Fruit fly (Drosophila melanogaster) whole organism, embryonic: Measurements from ENCODE around the gene CG17562.

Experiments used
- CG10274 ChIP-seq: fragments of 200-800 bp; sonication (Bioruptor generic); optimal IDR thresholded peaks from 3 replicates; lab custom pipeline; 2017; ENCODE audit warnings: missing biosample characterization, mild to moderate bottlenecking, missing genetic modification characterization
- CG11723 ChIP-seq: fragments of 200-800 bp; sonication (Bioruptor generic); optimal IDR thresholded peaks from 2 replicates; lab custom pipeline; 2017; ENCODE audit warnings: missing biosample characterization, mild to moderate bottlenecking, missing genetic modification characterization
- CG12104 ChIP-seq: fragments of 200-800 bp; sonication (Bioruptor generic); optimal IDR thresholded peaks from 3 replicates; lab custom pipeline; 2016; ENCODE audit warnings: missing biosample characterization, missing genetic modification characterization
- CG12744 ChIP-seq: fragments of 200-800 bp; sonication (Bioruptor generic); optimal IDR thresholded peaks from 2 replicates; lab custom pipeline; 2016; ENCODE audit warnings: missing biosample characterization, missing genetic modification characterization
- CG12769 ChIP-seq: fragments of 200-800 bp; sonication (Bioruptor generic); optimal IDR thresholded peaks from 2 replicates; lab custom pipeline; 2019; ENCODE audit warnings: missing biosample characterization, mild to moderate bottlenecking, missing genetic modification characterization, moderate library complexity
- CG13624 ChIP-seq: fragments of 200-800 bp; sonication (Bioruptor generic); optimal IDR thresholded peaks from 2 replicates; lab custom pipeline; 2016; ENCODE audit warnings: missing biosample characterization, missing genetic modification characterization
- CG13894 ChIP-seq: fragments of 200-800 bp; sonication (Bioruptor generic); optimal IDR thresholded peaks from 3 replicates; lab custom pipeline; 2018; ENCODE audit warnings: missing biosample characterization, mild to moderate bottlenecking, missing genetic modification characterization, moderate library complexity
- CG14050 ChIP-seq: fragments of 200-800 bp; sonication (Bioruptor generic); IDR thresholded peaks from 3 replicates; pipeline ENCODE4 v1.3.6; 2022; ENCODE audit warnings: missing biosample characterization, missing genetic modification characterization
- CG17359 ChIP-seq: fragments of 200-800 bp; sonication (Bioruptor generic); optimal IDR thresholded peaks from 3 replicates; lab custom pipeline; 2018; ENCODE audit warnings: missing biosample characterization, mild to moderate bottlenecking, missing genetic modification characterization, moderate library complexity
- CG17385 ChIP-seq: fragments of 200-800 bp; sonication (Bioruptor generic); optimal IDR thresholded peaks from 3 replicates; lab custom pipeline; 2018; ENCODE audit warnings: missing biosample characterization, mild to moderate bottlenecking, missing genetic modification characterization
- CG2199 ChIP-seq: fragments of 200-800 bp; sonication (Bioruptor generic); IDR thresholded peaks from 3 replicates; pipeline ENCODE4 v1.3.6; 2022; ENCODE audit warnings: missing biosample characterization, missing genetic modification characterization
- CG2712 ChIP-seq: fragments of 200-800 bp; optimal IDR thresholded peaks from 3 replicates; lab custom pipeline; 2019; ENCODE audit warnings: missing biosample characterization, mild to moderate bottlenecking, missing genetic modification characterization, moderate library complexity
- CG30403 ChIP-seq: fragments of 200-800 bp; sonication (Bioruptor generic); optimal IDR thresholded peaks from 3 replicates; lab custom pipeline; 2016; ENCODE audit warnings: missing biosample characterization, missing genetic modification characterization
- CG6272 ChIP-seq: fragments of 200-800 bp; sonication (Bioruptor generic); IDR thresholded peaks from 2 replicates; pipeline ENCODE4 v1.3.6; 2022; ENCODE audit warnings: missing biosample characterization, missing genetic modification characterization
- CG6791 ChIP-seq: fragments of 200-800 bp; sonication (Bioruptor generic); IDR thresholded peaks from 3 replicates; pipeline ENCODE4 v1.3.6; 2022; ENCODE audit warnings: missing biosample characterization, missing genetic modification characterization; ENCODE audit not compliant: partially characterized antibody
- D19B ChIP-seq: fragments of 200-800 bp; sonication (Bioruptor generic); optimal IDR thresholded peaks from 2 replicates; lab custom pipeline; 2017; ENCODE audit warnings: missing biosample characterization, mild to moderate bottlenecking, missing genetic modification characterization
- Deaf1 ChIP-seq: fragments of 200-800 bp; optimal IDR thresholded peaks from 3 replicates; lab custom pipeline; 2019; ENCODE audit warnings: missing biosample characterization, mild to moderate bottlenecking, missing genetic modification characterization, moderate library complexity
- ERR ChIP-seq: fragments of 200-800 bp; sonication (Bioruptor generic); optimal IDR thresholded peaks from 2 replicates; lab custom pipeline; 2016; ENCODE audit warnings: missing biosample characterization, missing genetic modification characterization
- Ets97D ChIP-seq: fragments of 200-800 bp; sonication (Bioruptor generic); optimal IDR thresholded peaks from 3 replicates; lab custom pipeline; 2016; ENCODE audit warnings: missing biosample characterization, missing genetic modification characterization
- Fer2 ChIP-seq: fragments of 200-800 bp; sonication (Bioruptor generic); optimal IDR thresholded peaks from 2 replicates; lab custom pipeline; 2018; ENCODE audit warnings: missing biosample characterization, mild to moderate bottlenecking, missing genetic modification characterization, moderate library complexity
- H2.0 ChIP-seq: fragments of 200-800 bp; sonication (Bioruptor generic); IDR thresholded peaks from 2 replicates; pipeline ENCODE4 v1.3.6; 2022; ENCODE audit warnings: missing biosample characterization, missing genetic modification characterization
- HLH54F ChIP-seq: fragments of 200-800 bp; sonication (Bioruptor generic); optimal IDR thresholded peaks from 3 replicates; lab custom pipeline; 2016; ENCODE audit warnings: missing biosample characterization, missing genetic modification characterization
- Hmx ChIP-seq: fragments of 200-800 bp; sonication (Bioruptor generic); optimal IDR thresholded peaks from 2 replicates; lab custom pipeline; 2016; ENCODE audit warnings: missing biosample characterization, missing genetic modification characterization
- Med ChIP-seq: fragments of 200-800 bp; sonication (Bioruptor generic); peaks from one replicate; lab custom pipeline; 2016; ENCODE audit warnings: missing biosample characterization, missing genetic modification characterization, mild to moderate bottlenecking, inconsistent platforms, moderate library complexity
- Mes4 ChIP-seq: fragments of 200-800 bp; sonication (Bioruptor generic); optimal IDR thresholded peaks from 2 replicates; lab custom pipeline; 2016; ENCODE audit warnings: missing biosample characterization, missing genetic modification characterization
- Mrtf ChIP-seq: fragments of 200-800 bp; sonication (Bioruptor generic); IDR thresholded peaks from 3 replicates; pipeline ENCODE4 v1.3.6; 2022; ENCODE audit warnings: missing biosample characterization, missing genetic modification characterization
- Pdp1 ChIP-seq, 2 experiments: fragments of 200-800 bp; sonication (Bioruptor generic); optimal IDR thresholded peaks; 3 replicates each; lab custom pipeline; 2016; ENCODE audit warnings: missing biosample characterization in 2 of 2, missing genetic modification characterization in 2 of 2, mild to moderate bottlenecking in 1 of 2, moderate library complexity in 1 of 2
- TFAM ChIP-seq: fragments of 200-800 bp; sonication (Bioruptor generic); optimal IDR thresholded peaks from 2 replicates; lab custom pipeline; 2017; ENCODE audit warnings: missing biosample characterization, missing genetic modification characterization, inconsistent platforms
- ase ChIP-seq: fragments of 200-800 bp; sonication (Bioruptor generic); IDR thresholded peaks from 3 replicates; pipeline ENCODE4 v1.3.6; 2022; ENCODE audit warnings: missing biosample characterization, missing genetic modification characterization
- chinmo ChIP-seq: fragments of 200-800 bp; sonication (Bioruptor generic); IDR thresholded peaks from 4 replicates; pipeline ENCODE4 v1.3.6; 2022; ENCODE audit warnings: missing biosample characterization, missing genetic modification characterization; ENCODE audit not compliant: partially characterized antibody
- lbe ChIP-seq: fragments of 200-800 bp; sonication (Bioruptor generic); optimal IDR thresholded peaks from 2 replicates; lab custom pipeline; 2016; ENCODE audit warnings: missing biosample characterization, mild to moderate bottlenecking, missing genetic modification characterization
- org-1 ChIP-seq: fragments of 200-800 bp; sonication (Bioruptor generic); optimal IDR thresholded peaks from 2 replicates; lab custom pipeline; 2017; ENCODE audit warnings: missing biosample characterization, missing genetic modification characterization
- pita ChIP-seq: fragments of 200-800 bp; sonication (Bioruptor generic); optimal IDR thresholded peaks from 2 replicates; lab custom pipeline; 2017; ENCODE audit warnings: missing biosample characterization, mild to moderate bottlenecking, missing genetic modification characterization
- ranshi ChIP-seq: fragments of 200-800 bp; sonication (Bioruptor generic); IDR thresholded peaks from 2 replicates; pipeline ENCODE4 v1.3.6; 2022; ENCODE audit warnings: missing biosample characterization, missing genetic modification characterization
- scrt ChIP-seq: fragments of 200-800 bp; sonication (Bioruptor generic); optimal IDR thresholded peaks from 2 replicates; lab custom pipeline; 2018; ENCODE audit warnings: missing biosample characterization, mild to moderate bottlenecking, missing genetic modification characterization, moderate library complexity
- sim ChIP-seq: fragments of 200-800 bp; sonication (Bioruptor generic); IDR thresholded peaks from 2 replicates; pipeline ENCODE4 v1.3.6; 2022; ENCODE audit warnings: missing biosample characterization, missing genetic modification characterization
- slp2 ChIP-seq: fragments of 200-800 bp; sonication (Bioruptor generic); optimal IDR thresholded peaks from 2 replicates; lab custom pipeline; 2016; ENCODE audit warnings: missing biosample characterization, missing genetic modification characterization

The CG17562 gene

DNA sequence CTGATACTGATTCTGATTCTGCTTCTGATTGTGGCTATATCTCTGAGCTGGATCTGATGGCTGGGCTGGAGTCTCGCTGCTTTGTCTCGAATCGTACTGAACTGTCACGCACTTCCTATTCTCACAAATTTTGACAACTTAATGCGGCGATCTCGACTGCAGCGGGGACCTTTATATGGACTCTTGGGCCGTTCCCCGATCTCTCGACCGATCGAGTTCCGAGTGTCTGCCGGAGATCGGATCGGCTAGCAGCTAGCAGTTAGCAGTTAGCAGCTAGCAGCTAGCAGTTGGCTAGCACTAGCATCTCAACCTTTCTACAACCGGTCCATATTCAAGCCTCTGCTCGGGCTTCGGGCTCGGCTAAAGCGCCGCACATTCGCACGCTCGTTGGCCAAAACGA is 10.4 kb upstream of the CG17562 start, which contains the start of gene CG10345:
Gene CG10345 (minus strand): TSS at position 147 of the 400 bp plus-strand sequence.
- 0 out of 4 replicates have a peak, but pooled peaks have one; percentile 39 for TF ChIP-seq chinmo (GFP tag; lab: Robert Waterston, UW)
- peak; percentile 38 for TF ChIP-seq CG12769
- no peak for TF ChIP-seq pita (GFP tag; lab: Kevin White, UChicago)
- peak; percentile 56 for TF ChIP-seq CG13894 (tag; lab: Kevin White, UChicago)
- no peak for TF ChIP-seq CG6791 (GFP tag; lab: Robert Waterston, UW)
- TF ChIP-seq Deaf1 (tag; lab: Kevin White, UChicago), result peak; percentile 85
- TF ChIP-seq Med, result peak; percentile 47

- TF ChIP-seq sim (GFP tag; lab: Robert Waterston, UW) (no peak), ranshi (GFP tag; lab: Robert Waterston, UW) (no peak), scrt (GFP tag; lab: Kevin White, UChicago) (peak; percentile 75), Pdp1 (GFP tag; optimal IDR thresholded peaks at IDR 0.05; lab: Kevin White, UChicago) (peak in 1 of 2 experiments; percentile 92), org-1 (GFP tag; lab: Kevin White, UChicago) (no peak)
- TF ChIP-seq, all 482 proteins: peak for 2
Observed at dm6 chr3R:16605929-16606328, 9.2 kb upstream of the CG17562 start.

dm6 chr3R:16608920-16609319 is 6.2 kb upstream of the CG17562 start, which contains the start of gene NPF:
Gene NPF (plus strand): TSS chr3R:16609220.
- TF ChIP-seq Hmx (no peak), Mes4 (GFP tag; lab: Kevin White, UChicago) (no peak), CG10274 (GFP tag; lab: Kevin White, UChicago) (no peak), lbe (GFP tag; lab: Kevin White, UChicago) (no peak), Mrtf (GFP tag; lab: Robert Waterston, UW) (no peak), CG6272 (GFP tag; lab: Robert Waterston, UW) (no peak), CG13624 (GFP tag; lab: Kevin White, UChicago) (no peak), CG17385 (GFP tag; lab: Kevin White, UChicago) (no peak), CG30403 (GFP tag; lab: Kevin White, UChicago) (no peak), CG11723 (GFP tag; lab: Kevin White, UChicago) (no peak), D19B (no peak), Ets97D (GFP tag; lab: Kevin White, UChicago) (no peak), CG12104 (GFP tag; lab: Kevin White, UChicago) (no peak), HLH54F (GFP tag; lab: Kevin White, UChicago) (no peak)

- TF ChIP-seq CG2712 (tag; lab: Kevin White, UChicago) (peak; percentile 33), H2.0 (GFP tag; lab: Robert Waterston, UW) (no peak)
Observed at dm6 chr3R:16611240-16611639, 3.9 kb upstream of the CG17562 start.

- no peak for TF ChIP-seq ERR (GFP tag; lab: Kevin White, UChicago)
- no peak for TF ChIP-seq TFAM (GFP tag; lab: Kevin White, UChicago)
- no peak for TF ChIP-seq Med
- no peak for TF ChIP-seq slp2 (GFP tag; lab: Kevin White, UChicago)
- TF ChIP-seq CG2199, result no peak
- TF ChIP-seq CG17359 (tag; lab: Kevin White, UChicago), result no peak
- TF ChIP-seq Fer2, result no peak
- no peak for TF ChIP-seq CG14050 (GFP tag; lab: Robert Waterston, UW)
- TF ChIP-seq CG12744 (GFP tag; lab: Kevin White, UChicago), result no peak
- TF ChIP-seq ase (GFP tag; lab: Robert Waterston, UW), result no peak
Observed at dm6 chr3R:16613300-16613699, 1.8 kb upstream of the CG17562 start, which contains the start of gene CG12783. Gene CG12783 (minus strand): TSS chr3R:16613400.
